Fruit fly (Drosophila melanogaster) whole organism, prepupa: ENCODE results near the gene sif.

Experiments
- CG10631 ChIP-seq: fragments of 200-800 bp; sonication (Bioruptor generic); optimal IDR thresholded peaks from 2 replicates; lab custom pipeline; 2016; ENCODE audit warnings: missing biosample characterization, missing genetic modification characterization
- CG11294 ChIP-seq: fragments of 200-800 bp; sonication (Bioruptor generic); IDR thresholded peaks from 2 replicates; pipeline ENCODE4 v1.3.6; 2022; ENCODE audit warnings: missing biosample characterization, missing genetic modification characterization
- CG32006 ChIP-seq: fragments of 200-800 bp; sonication (Bioruptor generic); optimal IDR thresholded peaks from 3 replicates; lab custom pipeline; 2017; ENCODE audit warnings: missing biosample characterization, mild to moderate bottlenecking, missing genetic modification characterization
- CG6276 ChIP-seq: fragments of 200-800 bp; sonication (Bioruptor generic); optimal IDR thresholded peaks from 2 replicates; lab custom pipeline; 2017; ENCODE audit warnings: missing biosample characterization, mild to moderate bottlenecking, missing genetic modification characterization
- CG6854 ChIP-seq: fragments of 200-800 bp; sonication (Bioruptor generic); optimal IDR thresholded peaks from 2 replicates; lab custom pipeline; 2017; ENCODE audit warnings: missing biosample characterization, mild to moderate bottlenecking, missing genetic modification characterization
- Hr38 ChIP-seq: sonication (Bioruptor generic); optimal IDR thresholded peaks from 2 replicates; lab custom pipeline; 2016; ENCODE audit warnings: missing biosample characterization, missing genetic modification characterization
- OdsH ChIP-seq: fragments of 200-800 bp; sonication (Bioruptor generic); optimal IDR thresholded peaks from 3 replicates; lab custom pipeline; 2016; ENCODE audit warnings: missing biosample characterization, missing genetic modification characterization
- Sox102F ChIP-seq: fragments of 200-800 bp; sonication (Bioruptor generic); optimal IDR thresholded peaks from 2 replicates; lab custom pipeline; 2016; ENCODE audit warnings: missing biosample characterization, mild to moderate bottlenecking, missing genetic modification characterization
- dac ChIP-seq: fragments of 200-800 bp; sonication (Bioruptor generic); optimal IDR thresholded peaks from 2 replicates; lab custom pipeline; 2017; ENCODE audit warnings: missing biosample characterization, mild to moderate bottlenecking, missing genetic modification characterization
- dsx ChIP-seq: fragments of 200-800 bp; optimal IDR thresholded peaks from 3 replicates; lab custom pipeline; 2019; ENCODE audit warnings: missing biosample characterization, mild to moderate bottlenecking, missing genetic modification characterization, moderate library complexity; ENCODE audit not compliant: poor library complexity, severe bottlenecking
- fkh ChIP-seq: fragments of 200-800 bp; sonication (Bioruptor generic); optimal IDR thresholded peaks from 3 replicates; lab custom pipeline; 2017; ENCODE audit warnings: missing biosample characterization, mild to moderate bottlenecking, missing genetic modification characterization, moderate library complexity
- spab ChIP-seq: fragments of 200-800 bp; sonication (Bioruptor generic); optimal IDR thresholded peaks from 2 replicates; lab custom pipeline; 2017; ENCODE audit warnings: missing biosample characterization, mild to moderate bottlenecking, missing genetic modification characterization, missing genetic modification reagents

dm6 chr3L:5713031-5713430, 55.3 kb downstream of the sif start, which contains the start of gene CG44521:
- TF ChIP-seq dsx (GFP tag; lab: Kevin White, UChicago): no peak
- no peak for TF ChIP-seq Sox102F (GFP tag; lab: Kevin White, UChicago)
- TF ChIP-seq Hr38 (GFP tag; lab: Kevin White, UChicago): no peak
- TF ChIP-seq OdsH (GFP tag; lab: Kevin White, UChicago): no peak
- no peak for TF ChIP-seq CG6854
- no peak for TF ChIP-seq fkh
- TF ChIP-seq dac (GFP tag; lab: Kevin White, UChicago): no peak
- no peak for TF ChIP-seq CG11294 (GFP tag; lab: Robert Waterston, UW)
- no peak for TF ChIP-seq CG6276 (GFP tag; lab: Kevin White, UChicago)
- TF ChIP-seq CG10631 (GFP tag; lab: Kevin White, UChicago): no peak
- no peak for TF ChIP-seq spab (GFP tag; lab: Kevin White, UChicago)
- TF ChIP-seq CG32006 (GFP tag; lab: Kevin White, UChicago): no peak
